Worm (Caenorhabditis elegans): ENCODE results near the gene T05A7.12.

The T05A7.12 gene

DNA sequence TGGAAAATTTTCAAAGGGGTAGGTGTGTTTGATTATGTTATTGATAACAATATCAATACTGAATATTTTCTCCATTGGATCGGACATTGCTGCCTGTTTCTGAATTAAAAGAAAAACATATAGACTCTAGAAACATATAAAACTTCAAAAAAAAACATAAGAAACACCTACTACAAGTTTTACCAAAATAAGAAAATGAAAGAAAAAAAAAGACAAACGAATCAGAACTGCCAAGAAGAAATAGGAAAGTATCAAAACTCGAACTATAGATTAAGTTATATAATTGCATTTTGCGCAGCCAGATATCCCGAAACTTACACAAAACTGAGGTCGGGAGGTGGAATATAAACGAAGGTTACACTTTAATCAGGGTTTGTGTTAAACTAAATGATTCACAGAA lies 2.3 kb upstream of the T05A7.12 start, which contains the start of gene T05A7.11:
T05A7.11 (minus strand) TSS at position 101 of the 400 bp plus-strand sequence.
- no peak for TF ChIP-seq nhr-76 (tag; optimal IDR thresholded peaks at IDR 0.05)
- TF ChIP-seq mdl-1 (tag; optimal IDR thresholded peaks at IDR 0.05): no peak
- no peak for TF ChIP-seq ZK546.5 (tag; optimal IDR thresholded peaks at IDR 0.05)
- TF ChIP-seq nhr-25 (tag; optimal IDR thresholded peaks at IDR 0.05): no peak
- no peak for TF ChIP-seq skn-1 (tag; optimal IDR thresholded peaks at IDR 0.05)
- TF ChIP-seq aly-2 (tag; optimal IDR thresholded peaks at IDR 0.05): no peak
- no peak for TF ChIP-seq unc-39 (tag; optimal IDR thresholded peaks at IDR 0.05)
- TF ChIP-seq lin-39 (tag; optimal IDR thresholded peaks at IDR 0.05): no peak
- TF ChIP-seq elt-2 (tag; optimal IDR thresholded peaks at IDR 0.05): no peak
- TF ChIP-seq fkh-2 (tag; optimal IDR thresholded peaks at IDR 0.05): no peak
- TF ChIP-seq nhr-11 (tag; optimal IDR thresholded peaks at IDR 0.05): no peak
- TF ChIP-seq lsy-12 (tag; optimal IDR thresholded peaks at IDR 0.05): no peak
- TF ChIP-seq snpc-4 (tag; optimal IDR thresholded peaks at IDR 0.05): no peak

DNA sequence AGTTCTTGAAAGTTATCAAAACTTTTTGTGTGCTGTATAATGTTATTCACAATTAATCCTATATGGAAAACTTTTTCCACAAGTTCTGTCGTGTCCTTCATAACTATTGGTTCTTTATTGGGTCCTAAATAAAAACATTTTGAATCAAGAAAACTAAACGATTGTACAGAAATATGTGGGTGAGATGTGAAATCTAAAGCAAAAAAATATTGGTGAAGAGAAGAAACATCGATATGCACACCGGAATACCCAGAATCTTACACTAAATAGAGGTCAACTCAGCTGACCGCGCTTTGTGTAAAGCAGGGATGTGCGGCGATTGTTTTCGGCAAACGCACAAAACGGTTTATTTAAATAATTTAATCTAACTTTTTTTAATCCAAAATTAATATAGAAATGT lies 1.8 kb downstream of the T05A7.12 start, which contains the start of gene T05A7.13:
T05A7.13 (minus strand) TSS at position 101 of the 400 bp plus-strand sequence.
- TF ChIP-seq jun-1 (tag; optimal IDR thresholded peaks at IDR 0.05) (no peak), nhr-77 (tag; optimal IDR thresholded peaks at IDR 0.05) (no peak), snpc-4 (tag; optimal IDR thresholded peaks at IDR 0.05) (no peak)

DNA sequence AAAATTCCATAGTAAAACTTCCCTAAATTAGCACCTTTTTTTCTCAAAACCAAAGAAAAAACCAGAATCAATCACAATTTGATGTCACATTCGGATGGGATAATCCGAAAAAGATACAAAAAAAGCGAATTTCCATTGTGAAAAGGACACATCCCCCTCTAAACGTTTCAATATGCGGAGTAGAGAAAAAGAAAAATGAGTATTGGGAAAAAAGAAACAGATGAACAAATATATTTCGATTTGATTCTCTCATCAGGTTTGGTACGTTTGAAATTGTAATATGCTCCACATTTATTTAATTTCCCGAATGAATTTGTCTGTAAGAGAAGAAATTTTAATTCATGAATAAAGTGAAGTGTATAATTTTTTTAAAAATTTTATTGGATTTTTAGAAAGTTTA lies 4.8 kb downstream of the T05A7.12 start:
- TF ChIP-seq aly-2 (tag; optimal IDR thresholded peaks at IDR 0.05): no peak

DNA sequence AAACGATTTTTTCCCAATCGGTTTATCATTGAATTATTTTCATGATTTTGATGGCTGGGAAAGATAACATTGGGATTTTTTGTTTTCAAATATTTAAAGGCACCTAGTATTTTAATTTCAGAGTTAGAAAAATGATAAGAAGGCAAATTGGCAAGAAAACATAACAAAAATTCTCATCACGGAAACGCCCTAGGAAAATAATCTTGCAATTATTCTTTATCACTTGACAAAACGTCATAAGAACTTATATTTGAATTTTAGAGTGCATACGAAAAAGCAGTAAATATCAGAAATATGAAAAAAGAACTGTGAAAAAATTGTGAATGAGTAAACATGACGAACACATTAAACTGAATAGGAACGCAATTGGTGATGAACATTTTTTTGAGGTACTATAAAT lies 5.7 kb downstream of the T05A7.12 start:
- TF ChIP-seq hmg-11 (tag; optimal IDR thresholded peaks at IDR 0.05): no peak
- TF ChIP-seq elt-2 (tag; optimal IDR thresholded peaks at IDR 0.05): peak; percentile 65
- no peak for TF ChIP-seq nhr-28 (tag; optimal IDR thresholded peaks at IDR 0.05)

DNA sequence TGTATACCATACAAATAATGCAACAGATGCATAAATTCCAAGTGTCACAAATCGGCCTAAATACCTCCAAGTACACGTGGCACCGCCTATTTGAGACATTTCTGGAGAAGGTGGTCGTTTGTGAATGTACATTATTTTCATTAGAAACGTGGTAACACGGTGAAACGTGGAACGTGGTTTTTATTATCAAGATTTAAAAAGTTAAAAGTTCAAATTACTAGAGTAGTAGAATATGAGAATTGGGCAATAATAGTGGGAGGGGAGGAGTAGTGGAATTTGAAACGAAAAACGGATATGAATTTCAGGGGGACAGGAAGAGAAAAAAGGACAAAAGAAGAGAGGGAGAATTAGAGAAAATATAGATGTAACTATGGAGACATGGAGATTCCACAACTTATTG lies 7.3 kb downstream of the T05A7.12 start, which contains the start of gene fut-6:
fut-6 (minus strand) TSS at position 101 of the 400 bp plus-strand sequence.
- no peak for TF ChIP-seq sea-2 (GFP tag; optimal IDR thresholded peaks at IDR 0.05)

DNA sequence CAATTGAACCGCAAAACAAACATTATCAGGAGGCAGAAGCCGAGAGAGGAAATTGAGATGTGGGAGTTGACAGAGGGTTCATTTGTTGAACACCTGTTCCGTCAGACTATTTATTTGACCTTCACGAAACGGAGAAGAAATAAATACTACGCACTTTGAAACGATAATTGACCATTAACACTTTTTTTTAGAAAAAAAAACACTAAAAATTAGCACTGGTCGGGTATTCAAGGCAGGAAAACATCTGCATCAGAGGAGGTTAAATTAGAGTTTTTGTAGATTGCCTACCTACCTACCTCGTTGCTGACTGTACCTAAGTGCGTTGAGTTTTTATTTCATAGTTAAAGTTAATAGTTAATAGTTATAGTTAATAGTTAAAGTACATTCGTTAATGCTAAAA lies 13.0 kb downstream of the T05A7.12 start:
- TF ChIP-seq zag-1 (tag; optimal IDR thresholded peaks at IDR 0.05): no peak
- TF ChIP-seq pqm-1 (tag; optimal IDR thresholded peaks at IDR 0.05): no peak
- no peak for TF ChIP-seq sea-2 (GFP tag; optimal IDR thresholded peaks at IDR 0.05)
- TF ChIP-seq snpc-4 (tag; optimal IDR thresholded peaks at IDR 0.05): no peak
- TF ChIP-seq nhr-25 (tag; optimal IDR thresholded peaks at IDR 0.05): no peak
- no peak for TF ChIP-seq mml-1 (tag; optimal IDR thresholded peaks at IDR 0.05)
- no peak for TF ChIP-seq ztf-4 (tag; optimal IDR thresholded peaks at IDR 0.05)
- TF ChIP-seq fkh-10 (GFP tag; optimal IDR thresholded peaks at IDR 0.05): no peak
- TF ChIP-seq ceh-28 (tag; optimal IDR thresholded peaks at IDR 0.05): no peak
- TF ChIP-seq nhr-12 (tag; optimal IDR thresholded peaks at IDR 0.05): no peak
- TF ChIP-seq nhr-76 (tag; optimal IDR thresholded peaks at IDR 0.05): no peak
- no peak for TF ChIP-seq nhr-11 (tag; optimal IDR thresholded peaks at IDR 0.05)
- TF ChIP-seq ztf-11 (tag; optimal IDR thresholded peaks at IDR 0.05): no peak

DNA sequence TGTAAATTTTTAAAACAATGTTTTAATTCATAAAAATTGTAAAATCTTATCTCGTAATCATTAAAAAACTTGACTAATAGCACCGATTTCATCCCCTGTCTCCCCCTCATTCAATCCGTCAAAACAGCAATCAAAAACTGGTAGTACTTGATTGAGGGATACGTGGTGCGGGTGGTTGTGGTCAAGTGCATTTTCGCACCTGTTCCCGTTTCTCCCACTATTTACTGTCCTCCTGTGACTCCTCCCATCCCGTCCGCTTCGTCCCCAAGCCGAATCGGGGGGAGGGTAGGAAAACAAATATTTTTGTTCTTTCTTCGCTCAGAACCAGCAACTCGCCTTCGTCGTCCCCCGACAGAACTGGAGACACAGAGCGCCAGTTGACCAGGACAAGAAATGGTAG lies 14.3 kb downstream of the T05A7.12 start, which contains the start of gene lgc-27:
lgc-27 (plus strand) TSS at position 301 of the 400 bp plus-strand sequence.
- TF ChIP-seq pha-4 (tag; optimal IDR thresholded peaks at IDR 0.05): peak; percentile 16
- TF ChIP-seq zag-1 (tag; optimal IDR thresholded peaks at IDR 0.05): no peak

DNA sequence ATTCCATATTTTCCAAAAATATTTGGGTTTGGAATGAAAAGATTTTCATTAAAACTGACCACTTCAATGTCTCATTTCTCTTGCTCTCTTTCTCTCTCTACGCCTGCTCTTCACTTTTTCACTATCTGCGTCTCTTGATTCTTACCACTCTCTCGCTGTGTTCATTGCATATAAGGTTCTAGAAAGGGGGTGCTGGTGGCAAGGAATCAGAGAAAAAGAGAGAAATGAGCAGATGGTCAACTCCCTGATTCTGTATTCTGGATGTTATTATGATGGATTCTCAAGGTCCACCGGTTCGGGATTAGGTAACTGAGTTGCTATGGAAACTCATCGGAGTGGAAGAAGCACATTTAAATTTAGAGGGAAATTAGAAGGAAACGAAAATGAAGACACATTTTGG lies 22.3 kb downstream of the T05A7.12 start:
- no peak for TF ChIP-seq R02D3.7 (tag; optimal IDR thresholded peaks at IDR 0.05)
- peak; percentile 22 for TF ChIP-seq nfya-1 (tag; optimal IDR thresholded peaks at IDR 0.05; ENCODE audit: insufficient read depth)
